Worm (Caenorhabditis elegans) whole organism, young adult: ENCODE data around the gene npr-29.

Source experiments
- B0019.2 ChIP-seq: fragments of 200-800 bp; sonication (Bioruptor generic); conservative IDR thresholded peaks from 2 replicates; pipeline ENCODE4 v1.3.6; 2022; ENCODE audit warnings: missing genetic modification reagents, missing genetic modification characterization, missing compliant biosample characterization
- B0336.3 ChIP-seq: fragments of 200-800 bp; sonication (Bioruptor generic); IDR thresholded peaks from 2 replicates; pipeline ENCODE4 v1.3.6; 2022; ENCODE audit warnings: missing genetic modification characterization, missing compliant biosample characterization
- C06A6.2 ChIP-seq: fragments of 200-800 bp; sonication (Bioruptor generic); conservative IDR thresholded peaks from 2 replicates; pipeline ENCODE4 v1.3.6; 2022; ENCODE audit warnings: missing genetic modification characterization, missing compliant biosample characterization
- F22D6.2 ChIP-seq: sonication (generic microtip); optimal IDR thresholded peaks from 2 replicates; lab custom pipeline; 2016; ENCODE audit warnings: mild to moderate bottlenecking, missing genetic modification characterization, missing compliant biosample characterization
- F23B12.7 ChIP-seq: sonication (generic microtip); optimal IDR thresholded peaks from 2 replicates; lab custom pipeline; 2017; ENCODE audit warnings: missing genetic modification characterization, mild to moderate bottlenecking, missing compliant biosample characterization, antibody characterized with exemption, moderate library complexity; ENCODE audit not compliant: insufficient read depth
- F33H1.4 ChIP-seq: fragments of 200-800 bp; sonication (Bioruptor generic); IDR thresholded peaks from 2 replicates; pipeline ENCODE4 v1.3.6; 2022; ENCODE audit warnings: missing genetic modification reagents, missing genetic modification characterization, missing compliant biosample characterization
- F37B4.10 ChIP-seq: fragments of 200-800 bp; sonication (Bioruptor generic); IDR thresholded peaks from 2 replicates; pipeline ENCODE4 v1.3.6; 2022; ENCODE audit warnings: missing genetic modification characterization, missing compliant biosample characterization
- F52B5.7 ChIP-seq: sonication (generic microtip); optimal IDR thresholded peaks from 2 replicates; lab custom pipeline; 2016; ENCODE audit warnings: mild to moderate bottlenecking, missing genetic modification characterization, missing compliant biosample characterization
- T07F8.4 ChIP-seq: sonication (generic microtip); optimal IDR thresholded peaks from 2 replicates; lab custom pipeline; 2016; ENCODE audit warnings: mild to moderate bottlenecking, missing genetic modification characterization, moderate library complexity, missing compliant biosample characterization
- Y79H2A.3 ChIP-seq: fragments of 200-800 bp; sonication (Bioruptor generic); conservative IDR thresholded peaks from 2 replicates; pipeline ENCODE4 v1.3.6; 2022; ENCODE audit warnings: missing genetic modification reagents, missing genetic modification characterization, missing compliant biosample characterization
- Y95B8A.8 ChIP-seq: fragments of 200-800 bp; sonication (Bioruptor generic); IDR thresholded peaks from 2 replicates; pipeline ENCODE4 v1.3.6; 2022; ENCODE audit warnings: missing genetic modification reagents, missing genetic modification characterization, missing compliant biosample characterization
- ZK185.1 ChIP-seq: sonication (generic microtip); optimal IDR thresholded peaks from 2 replicates; lab custom pipeline; 2016; ENCODE audit warnings: mild to moderate bottlenecking, missing genetic modification characterization, missing compliant biosample characterization; ENCODE audit not compliant: poor library complexity, severe bottlenecking
- akir-1 ChIP-seq: fragments of 200-800 bp; sonication (Bioruptor generic); optimal IDR thresholded peaks from 2 replicates; lab custom pipeline; 2018; ENCODE audit warnings: mild to moderate bottlenecking, missing genetic modification characterization, moderate library complexity, missing compliant biosample characterization
- athp-1 ChIP-seq: sonication (generic microtip); optimal IDR thresholded peaks from 2 replicates; lab custom pipeline; 2017; ENCODE audit warnings: mild to moderate bottlenecking, missing genetic modification characterization, missing compliant biosample characterization
- ccch-3 ChIP-seq: fragments of 200-800 bp; sonication (Bioruptor generic); optimal IDR thresholded peaks from 2 replicates; lab custom pipeline; 2018; ENCODE audit warnings: mild to moderate bottlenecking, missing genetic modification characterization, missing compliant biosample characterization
- chd-7 ChIP-seq: sonication (generic microtip); optimal IDR thresholded peaks from 2 replicates; lab custom pipeline; 2016; ENCODE audit warnings: mild to moderate bottlenecking, missing genetic modification characterization, moderate library complexity, missing compliant biosample characterization
- dpff-1 ChIP-seq: sonication (generic microtip); optimal IDR thresholded peaks from 2 replicates; lab custom pipeline; 2017; ENCODE audit warnings: mild to moderate bottlenecking, missing genetic modification characterization, missing compliant biosample characterization
- dpl-1 ChIP-seq: fragments of 150-350 bp; optimal IDR thresholded peaks from 2 replicates; lab custom pipeline; 2014; ENCODE audit warnings: missing biosample characterization, missing genetic modification reagents, missing genetic modification characterization
- ets-4 ChIP-seq: fragments of 200-800 bp; sonication (Bioruptor generic); optimal IDR thresholded peaks from 2 replicates; lab custom pipeline; 2018; ENCODE audit warnings: mild to moderate bottlenecking, missing genetic modification characterization, missing compliant biosample characterization
- hlh-26 ChIP-seq: fragments of 200-800 bp; sonication (Bioruptor generic); conservative IDR thresholded peaks from 2 replicates; pipeline ENCODE4 v1.3.6; 2022; ENCODE audit warnings: missing genetic modification reagents, missing genetic modification characterization, missing compliant biosample characterization
- hmg-20 ChIP-seq: fragments of 200-800 bp; sonication (Bioruptor generic); IDR thresholded peaks from 2 replicates; pipeline ENCODE4 v1.3.6; 2022; ENCODE audit warnings: missing genetic modification reagents, missing genetic modification characterization, missing compliant biosample characterization
- hrde-1 ChIP-seq: sonication (generic microtip); optimal IDR thresholded peaks from 2 replicates; lab custom pipeline; 2016; ENCODE audit warnings: missing genetic modification characterization, mild to moderate bottlenecking, missing compliant biosample characterization, moderate library complexity, missing genotype, missing genetic modification reagents, borderline replicate concordance
- hsf-1 ChIP-seq: fragments of 200-800 bp; sonication (Bioruptor generic); IDR thresholded peaks from 2 replicates; pipeline ENCODE4 v1.3.6; 2022; ENCODE audit warnings: missing genetic modification reagents, missing genetic modification characterization, missing compliant biosample characterization
- lin-26 ChIP-seq: fragments of 200-800 bp; sonication (Bioruptor generic); IDR thresholded peaks from 2 replicates; pipeline ENCODE4 v1.3.6; 2022; ENCODE audit warnings: missing genetic modification reagents, missing genetic modification characterization, missing compliant biosample characterization
- madf-3 ChIP-seq: fragments of 200-800 bp; sonication (Bioruptor generic); IDR thresholded peaks from 2 replicates; pipeline ENCODE4 v1.3.6; 2022; ENCODE audit warnings: missing genetic modification reagents, missing genetic modification characterization, missing compliant biosample characterization
- mes-4 ChIP-seq: sonication (generic microtip); optimal IDR thresholded peaks from 2 replicates; lab custom pipeline; 2016; ENCODE audit warnings: missing genotype, missing genetic modification characterization, missing compliant biosample characterization
- nfya-2 ChIP-seq: fragments of 200-800 bp; sonication (Bioruptor generic); IDR thresholded peaks from 2 replicates; pipeline ENCODE4 v1.3.6; 2022; ENCODE audit warnings: missing genetic modification reagents, missing genetic modification characterization, missing compliant biosample characterization
- nfyb-1 ChIP-seq: fragments of 200-800 bp; sonication (Bioruptor generic); IDR thresholded peaks from 2 replicates; pipeline ENCODE4 v1.3.6; 2022; ENCODE audit warnings: missing genetic modification reagents, missing genetic modification characterization, missing compliant biosample characterization
- nhr-27 ChIP-seq: fragments of 200-800 bp; sonication (Bioruptor generic); optimal IDR thresholded peaks from 2 replicates; lab custom pipeline; 2018; ENCODE audit warnings: mild to moderate bottlenecking, missing genetic modification characterization, moderate library complexity, missing compliant biosample characterization
- nhr-80 ChIP-seq: sonication (generic microtip); optimal IDR thresholded peaks from 2 replicates; lab custom pipeline; 2016; ENCODE audit warnings: missing genetic modification characterization, missing compliant biosample characterization
- pbrm-1 ChIP-seq: fragments of 200-800 bp; sonication (Bioruptor generic); IDR thresholded peaks from 2 replicates; pipeline ENCODE4 v1.3.6; 2022; ENCODE audit warnings: missing genetic modification reagents, missing genetic modification characterization, missing compliant biosample characterization
- pha-4 ChIP-seq: fragments of 150-350 bp; sonication (generic microtip); optimal IDR thresholded peaks from 2 replicates; lab custom pipeline; 2014; ENCODE audit warnings: missing biosample characterization, missing genetic modification reagents, missing genetic modification characterization
- rec-8 ChIP-seq, 2 experiments: sonication (generic microtip); optimal IDR thresholded peaks; 2 replicates each; lab custom pipeline; 2016; ENCODE audit warnings: mild to moderate bottlenecking in 2 of 2, missing genetic modification characterization in 2 of 2, missing genetic modification reagents in 2 of 2, missing genotype in 2 of 2, missing biosample characterization in 1 of 2, missing compliant biosample characterization in 1 of 2, moderate library complexity in 1 of 2
- somi-1 ChIP-seq: fragments of 200-800 bp; sonication (Bioruptor generic); optimal IDR thresholded peaks from 2 replicates; lab custom pipeline; 2018; ENCODE audit warnings: mild to moderate bottlenecking, missing genetic modification characterization, missing compliant biosample characterization
- zim-3 ChIP-seq: sonication (generic microtip); optimal IDR thresholded peaks from 2 replicates; lab custom pipeline; 2017; ENCODE audit warnings: mild to moderate bottlenecking, missing genetic modification characterization, moderate library complexity, missing compliant biosample characterization
- ztf-18 ChIP-seq: sonication (generic microtip); optimal IDR thresholded peaks from 2 replicates; lab custom pipeline; 2016; ENCODE audit warnings: missing genotype, mild to moderate bottlenecking, missing genetic modification characterization, missing compliant biosample characterization
- ztf-22 ChIP-seq: fragments of 200-800 bp; sonication (Bioruptor generic); optimal IDR thresholded peaks from 2 replicates; lab custom pipeline; 2018; ENCODE audit warnings: mild to moderate bottlenecking, missing genetic modification characterization, moderate library complexity, missing compliant biosample characterization
- ztf-25 ChIP-seq: fragments of 200-800 bp; sonication (Bioruptor generic); IDR thresholded peaks from 2 replicates; pipeline ENCODE4 v1.3.6; 2022; ENCODE audit warnings: missing genetic modification reagents, missing genetic modification characterization, missing compliant biosample characterization

The npr-29 gene

DNA sequence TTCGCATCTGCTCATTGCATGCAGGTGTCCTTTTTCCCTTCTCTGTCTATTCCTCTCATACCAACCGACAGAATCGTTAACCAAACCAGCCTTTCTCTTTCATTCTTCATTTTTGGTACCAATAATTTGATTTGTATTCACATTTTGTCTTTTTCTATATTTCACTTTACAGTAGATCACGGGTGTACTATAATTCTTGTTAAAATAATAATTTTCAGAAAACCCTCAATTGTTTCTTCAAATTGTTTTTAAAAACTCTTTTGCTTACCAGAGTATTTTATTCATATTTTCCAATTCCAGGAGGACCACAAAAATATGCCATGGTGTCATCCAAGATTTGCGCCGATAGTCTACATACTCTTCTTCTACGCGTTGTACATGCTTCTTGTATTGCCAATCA is 35.5 kb upstream of the npr-29 start, which contains the start of gene T02C1.2:
T02C1.2 (plus strand) TSS at position 301 of the 400 bp plus-strand sequence.
- TF ChIP-seq ztf-22 (GFP tag; lab: Kevin White, UChicago): no peak
- no peak for TF ChIP-seq hrde-1 (tag; lab: Kevin White, UChicago)
- no peak for TF ChIP-seq B0019.2 (GFP tag; lab: Robert Waterston, UW)
- TF ChIP-seq ets-4 (GFP tag; lab: Kevin White, UChicago): no peak
- TF ChIP-seq Y79H2A.3 (GFP tag; lab: Robert Waterston, UW): no peak
- TF ChIP-seq C06A6.2 (GFP tag; lab: Robert Waterston, UW): no peak
- TF ChIP-seq nhr-27 (tag; lab: Kevin White, UChicago): no peak
- no peak for TF ChIP-seq hmg-20
- no peak for TF ChIP-seq dpff-1 (tag; lab: Kevin White, UChicago)
- no peak for TF ChIP-seq B0336.3 (GFP tag; lab: Robert Waterston, UW)
- TF ChIP-seq Y95B8A.8: no peak
- TF ChIP-seq lin-26: no peak
- TF ChIP-seq, all 124 proteins: peak for 0

DNA sequence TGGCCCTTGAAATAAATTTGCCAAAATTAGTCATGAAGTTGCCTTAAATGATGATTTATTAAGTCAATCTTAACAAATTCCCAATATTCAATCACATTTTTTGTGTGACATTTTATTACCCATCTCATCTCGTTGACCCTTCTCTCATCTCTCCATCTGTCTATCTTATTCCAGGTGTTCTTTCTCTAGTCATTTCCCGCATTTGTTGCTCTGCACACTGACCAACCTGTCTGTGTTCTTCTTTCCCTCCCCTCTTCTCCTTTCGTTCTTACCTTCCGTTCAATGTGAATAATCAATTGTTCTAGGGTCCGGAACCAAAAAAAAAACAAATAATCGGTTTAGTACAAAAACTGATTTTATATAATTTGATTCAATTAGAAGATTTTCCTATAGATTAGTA is 32.0 kb upstream of the npr-29 start, which contains the start of gene T02C1.1:
T02C1.1 (plus strand) TSS at position 305 of the 400 bp plus-strand sequence.
- TF ChIP-seq ztf-25 (GFP tag; lab: Robert Waterston, UW): no peak
- TF ChIP-seq nhr-27 (tag; lab: Kevin White, UChicago): no peak
- no peak for TF ChIP-seq F33H1.4 (GFP tag; lab: Robert Waterston, UW)
- TF ChIP-seq athp-1 (tag; lab: Kevin White, UChicago): no peak
- no peak for TF ChIP-seq B0336.3 (GFP tag; lab: Robert Waterston, UW)
- TF ChIP-seq nfyb-1: no peak
- no peak for TF ChIP-seq F52B5.7 (tag; lab: Kevin White, UChicago)
- TF ChIP-seq hsf-1 (GFP tag; lab: Robert Waterston, UW): no peak
- TF ChIP-seq chd-7 (tag; lab: Kevin White, UChicago): no peak
- no peak for TF ChIP-seq T07F8.4 (tag; lab: Kevin White, UChicago)
- no peak for TF ChIP-seq ccch-3 (GFP tag; lab: Kevin White, UChicago)
- TF ChIP-seq F37B4.10 (GFP tag; lab: Robert Waterston, UW): no peak
- TF ChIP-seq nhr-80 (tag; lab: Kevin White, UChicago): no peak
- no peak for TF ChIP-seq rec-8 (tag; optimal IDR thresholded peaks at IDR 0.05; lab: Kevin White, UChicago)
- TF ChIP-seq, all 124 proteins: peak for 0

DNA sequence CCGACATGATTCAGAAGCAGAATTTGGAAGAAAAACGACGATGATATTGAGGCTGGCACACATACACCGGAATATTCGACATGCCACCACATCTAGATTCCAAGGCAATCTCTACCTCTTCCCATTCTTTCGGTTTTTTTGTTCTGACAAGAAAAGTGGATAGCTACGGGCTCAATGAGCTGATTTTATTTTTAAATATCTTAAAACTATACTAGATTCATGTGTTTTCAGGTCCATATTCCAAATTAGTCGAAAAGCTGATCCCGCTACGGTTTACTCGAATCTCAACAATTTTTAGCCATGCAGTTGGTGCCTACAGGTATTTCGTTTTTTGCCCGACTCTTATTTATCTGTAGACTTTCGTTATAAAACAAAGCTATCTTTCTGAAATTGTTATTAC is 27.4 kb upstream of the npr-29 start, which contains the start of gene dat-1:
dat-1 (plus strand) TSS at position 301 of the 400 bp plus-strand sequence.
- TF ChIP-seq pha-4 (tag; lab: Kevin White, UChicago) (no peak), madf-3 (no peak), ztf-18 (tag; lab: Kevin White, UChicago) (no peak), F22D6.2 (no peak), akir-1 (GFP tag; lab: Kevin White, UChicago) (no peak), ZK185.1 (tag; lab: Kevin White, UChicago) (no peak), zim-3 (tag; lab: Kevin White, UChicago) (no peak), F37B4.10 (GFP tag; lab: Robert Waterston, UW) (no peak), mes-4 (tag; lab: Kevin White, UChicago) (no peak), hlh-26 (GFP tag; lab: Robert Waterston, UW) (no peak), F23B12.7 (tag; lab: Kevin White, UChicago) (no peak), nfya-2 (no peak), dpl-1 (GFP tag; lab: Kevin White, UChicago) (no peak), ztf-25 (GFP tag; lab: Robert Waterston, UW) (no peak), pbrm-1 (GFP tag; lab: Robert Waterston, UW) (no peak), somi-1 (GFP tag; lab: Kevin White, UChicago) (no peak)
